Fruit fly (Drosophila melanogaster) whole organism, prepupa: ENCODE measurements around the gene Pex19.

Experiments used
- CG10669 ChIP-seq: fragments of 200-800 bp; sonication (Bioruptor generic); optimal IDR thresholded peaks from 3 replicates; lab custom pipeline; 2018; ENCODE audit warnings: missing biosample characterization, mild to moderate bottlenecking, missing genetic modification characterization, moderate library complexity
- CG6854 ChIP-seq: fragments of 200-800 bp; sonication (Bioruptor generic); optimal IDR thresholded peaks from 2 replicates; lab custom pipeline; 2017; ENCODE audit warnings: missing biosample characterization, mild to moderate bottlenecking, missing genetic modification characterization
- Eip93F ChIP-seq: fragments of 200-800 bp; sonication (Bioruptor generic); optimal IDR thresholded peaks from 2 replicates; lab custom pipeline; 2016; ENCODE audit warnings: missing biosample characterization, mild to moderate bottlenecking, missing genetic modification characterization
- Hr4 ChIP-seq: fragments of 200-800 bp; sonication (Bioruptor generic); optimal IDR thresholded peaks from 3 replicates; lab custom pipeline; 2016; ENCODE audit warnings: missing biosample characterization, missing genetic modification characterization
- esn ChIP-seq: fragments of 200-800 bp; sonication (Bioruptor generic); optimal IDR thresholded peaks from 2 replicates; lab custom pipeline; 2016; ENCODE audit warnings: missing biosample characterization, mild to moderate bottlenecking, missing genetic modification characterization, moderate library complexity
- fd59A ChIP-seq: fragments of 200-800 bp; sonication (Bioruptor generic); optimal IDR thresholded peaks from 2 replicates; lab custom pipeline; 2017; ENCODE audit warnings: missing biosample characterization, mild to moderate bottlenecking, missing genetic modification characterization, missing genetic modification reagents

dm6 chr2L:12078123-12078658 is 13.4 kb upstream of the Pex19 start:
- TF ChIP-seq Eip93F (GFP tag; lab: Kevin White, UChicago) (no peak), Hr4 (GFP tag; lab: Kevin White, UChicago) (no peak), CG10669 (GFP tag; lab: Kevin White, UChicago) (no peak), fd59A (no peak), CG6854 (GFP tag; lab: Kevin White, UChicago) (no peak), esn (GFP tag; lab: Kevin White, UChicago) (no peak)
